Worm (Caenorhabditis elegans): ENCODE results near the gene T15B12.1.

The T15B12.1 gene

ce11 chrIII:5287877-5288276 lies at the start of gene T15B12.1:
TSS of gene T15B12.1 (plus strand) at chrIII:5288177.
- TF ChIP-seq mab-9 (GFP tag; IDR thresholded peaks at IDR 0.05) (no peak), skn-1 (tag; optimal IDR thresholded peaks at IDR 0.05) (no peak), nhr-47 (tag; optimal IDR thresholded peaks at IDR 0.05) (no peak), grh-1 (GFP tag; IDR thresholded peaks at IDR 0.05) (no peak), xbp-1 (tag; optimal IDR thresholded peaks at IDR 0.05) (no peak), C34B4.2 (tag; optimal IDR thresholded peaks at IDR 0.05) (no peak), ztf-11 (tag; optimal IDR thresholded peaks at IDR 0.05) (no peak), jun-1 (tag; optimal IDR thresholded peaks at IDR 0.05) (no peak), fkh-10 (GFP tag; optimal IDR thresholded peaks at IDR 0.05) (no peak), aha-1 (tag; optimal IDR thresholded peaks at IDR 0.05) (no peak), egl-13 (tag; optimal IDR thresholded peaks at IDR 0.05) (no peak), zip-4 (GFP tag; optimal IDR thresholded peaks at IDR 0.05) (no peak), lin-15B (tag; optimal IDR thresholded peaks at IDR 0.05) (no peak), ceh-63 (GFP tag; optimal IDR thresholded peaks at IDR 0.05) (no peak), mdl-1 (tag; optimal IDR thresholded peaks at IDR 0.05) (no peak), ceh-90 (tag; optimal IDR thresholded peaks at IDR 0.05) (no peak), elt-3 (tag; optimal IDR thresholded peaks at IDR 0.05) (no peak)

- no peak for TF ChIP-seq nhr-90 (tag; optimal IDR thresholded peaks at IDR 0.05; ENCODE audit: poor library complexity)
- TF ChIP-seq efl-1 (optimal IDR thresholded peaks at IDR 0.05), result no peak
- peak in 1 of 2 experiments; percentile 77 for TF ChIP-seq efl-1 (GFP tag; optimal IDR thresholded peaks at IDR 0.05 in 1 of 2)
- no peak for TF ChIP-seq skn-1 (tag; optimal IDR thresholded peaks at IDR 0.05)
- no peak for TF ChIP-seq dsc-1 (tag; optimal IDR thresholded peaks at IDR 0.05)
Observed at ce11 chrIII:5241854-5242253, 46.1 kb upstream of the T15B12.1 start.

ce11 chrIII:5244539-5244938 lies 43.4 kb upstream of the T15B12.1 start, which contains the start of gene cnd-1:
TSS of gene cnd-1 (minus strand) at chrIII:5244639.
- TF ChIP-seq nhr-237 (tag; optimal IDR thresholded peaks at IDR 0.05) (no peak), ceh-8 (GFP tag; optimal IDR thresholded peaks at IDR 0.05) (no peak), nhr-12 (tag; optimal IDR thresholded peaks at IDR 0.05) (no peak), aly-2 (tag; optimal IDR thresholded peaks at IDR 0.05) (no peak), rnt-1 (tag; optimal IDR thresholded peaks at IDR 0.05) (no peak), snpc-4 (tag; optimal IDR thresholded peaks at IDR 0.05) (no peak), fkh-4 (tag; optimal IDR thresholded peaks at IDR 0.05; ENCODE audit: borderline replicate concordance) (no peak), nhr-11 (tag; optimal IDR thresholded peaks at IDR 0.05) (no peak), lin-39 (tag; optimal IDR thresholded peaks at IDR 0.05) (no peak), lir-3 (tag; optimal IDR thresholded peaks at IDR 0.05; ENCODE audit: poor library complexity) (no peak), nhr-28 (tag; optimal IDR thresholded peaks at IDR 0.05) (no peak), mab-9 (GFP tag; IDR thresholded peaks at IDR 0.05) (no peak), tlp-1 (tag; optimal IDR thresholded peaks at IDR 0.05) (no peak), C34B4.2 (tag; optimal IDR thresholded peaks at IDR 0.05) (no peak), unc-98 (GFP tag; IDR thresholded peaks at IDR 0.05) (no peak), ceh-90 (tag; optimal IDR thresholded peaks at IDR 0.05) (no peak), sup-37 (GFP tag; optimal IDR thresholded peaks at IDR 0.05) (no peak)

- TF ChIP-seq snpc-4 (tag; optimal IDR thresholded peaks at IDR 0.05) (no peak), mef-2 (tag; optimal IDR thresholded peaks at IDR 0.05) (no peak), unc-30 (tag; optimal IDR thresholded peaks at IDR 0.05) (no peak), jun-1 (tag; optimal IDR thresholded peaks at IDR 0.05) (no peak), nhr-237 (tag; optimal IDR thresholded peaks at IDR 0.05) (no peak), nhr-71 (tag; optimal IDR thresholded peaks at IDR 0.05) (no peak), skn-1 (tag; optimal IDR thresholded peaks at IDR 0.05) (no peak), rnt-1 (tag; optimal IDR thresholded peaks at IDR 0.05) (no peak), nhr-12 (tag; optimal IDR thresholded peaks at IDR 0.05) (no peak), aly-2 (tag; optimal IDR thresholded peaks at IDR 0.05) (no peak), lin-13 (GFP tag; optimal IDR thresholded peaks at IDR 0.05) (no peak), ztf-4 (tag; optimal IDR thresholded peaks at IDR 0.05) (no peak), xbp-1 (tag; optimal IDR thresholded peaks at IDR 0.05) (no peak), pqm-1 (tag; optimal IDR thresholded peaks at IDR 0.05) (no peak), mab-9 (GFP tag; IDR thresholded peaks at IDR 0.05) (no peak), unc-98 (GFP tag; IDR thresholded peaks at IDR 0.05) (no peak), ceh-8 (GFP tag; optimal IDR thresholded peaks at IDR 0.05) (no peak), nhr-77 (tag; optimal IDR thresholded peaks at IDR 0.05) (no peak), nhr-19 (GFP tag; conservative IDR thresholded peaks at IDR 0.05) (no peak)
Observed at ce11 chrIII:5245067-5245466, 42.9 kb upstream of the T15B12.1 start.
